Worm (Caenorhabditis elegans): ENCODE results near the gene C34E10.10.

The C34E10.10 gene

DNA sequence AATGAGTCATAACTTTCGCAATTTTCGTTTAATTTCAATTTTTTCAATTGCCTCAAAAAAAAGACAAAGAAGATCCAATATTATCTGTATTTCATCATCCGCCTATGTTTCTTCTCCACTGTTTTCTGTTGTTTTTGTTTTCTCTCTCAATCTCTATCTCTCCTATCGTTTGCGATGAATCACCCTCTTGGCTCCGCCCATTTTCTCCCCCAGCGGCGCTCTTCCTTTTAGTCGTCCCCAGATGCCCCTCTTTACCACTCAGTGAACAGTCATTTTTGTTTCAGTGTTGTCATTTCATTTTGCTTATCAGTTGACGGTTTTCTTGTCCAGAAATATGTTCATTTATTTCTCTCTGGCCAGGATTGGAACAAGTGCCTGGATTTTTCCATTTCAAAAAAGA, 2.8 kb downstream of the C34E10.10 start (continued):
- TF ChIP-seq nhr-28 (tag; optimal IDR thresholded peaks at IDR 0.05) (no peak), mml-1 (tag; optimal IDR thresholded peaks at IDR 0.05) (no peak), ztf-4 (tag; optimal IDR thresholded peaks at IDR 0.05) (no peak)

DNA sequence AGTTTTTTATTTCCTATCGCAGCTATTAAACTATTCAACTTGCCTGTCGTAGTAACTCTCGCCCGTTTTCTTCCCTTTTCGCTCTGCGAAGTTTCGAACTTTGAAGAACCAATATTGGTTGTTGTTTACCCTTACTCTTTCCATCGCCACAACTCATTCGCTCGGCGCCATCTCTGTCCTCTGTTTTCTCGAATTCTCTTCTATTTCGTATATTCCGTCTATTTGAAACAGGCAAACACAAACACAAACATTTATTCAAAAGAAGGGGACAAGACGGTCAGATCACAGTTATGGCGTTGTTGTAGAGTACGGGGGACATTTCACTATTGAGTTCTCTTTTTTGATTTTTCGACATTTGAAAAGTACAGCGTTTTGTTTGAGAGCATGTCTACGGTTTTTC, 4.9 kb downstream of the C34E10.10 start:
- peak; percentile 97 for TF ChIP-seq pha-4 (tag; optimal IDR thresholded peaks at IDR 0.05)
- TF ChIP-seq daf-12 (tag; optimal IDR thresholded peaks at IDR 0.05): no peak
- TF ChIP-seq elt-1 (tag; optimal IDR thresholded peaks at IDR 0.05): no peak

DNA sequence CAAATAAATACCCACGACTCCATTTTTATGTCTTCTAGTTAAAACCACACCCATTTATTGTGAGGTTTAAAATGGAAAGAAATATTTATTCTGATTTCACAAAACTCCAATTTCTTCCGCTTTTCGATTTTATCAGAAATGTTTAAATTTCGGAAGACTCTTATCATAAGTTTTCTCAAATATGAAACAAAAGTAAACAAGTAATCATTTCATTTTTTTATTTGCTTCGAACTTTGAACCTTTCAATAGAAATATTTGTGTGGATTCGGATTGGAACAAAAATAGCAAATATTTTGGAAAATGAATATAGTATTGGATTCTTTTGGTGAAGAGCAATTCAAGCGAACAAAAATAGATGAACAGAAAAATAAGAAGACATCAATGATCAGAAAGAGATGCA, 5.9 kb downstream of the C34E10.10 start:
- TF ChIP-seq egl-5 (tag; optimal IDR thresholded peaks at IDR 0.05): no peak
- TF ChIP-seq pha-4 (tag; optimal IDR thresholded peaks at IDR 0.05): peak; percentile 91

DNA sequence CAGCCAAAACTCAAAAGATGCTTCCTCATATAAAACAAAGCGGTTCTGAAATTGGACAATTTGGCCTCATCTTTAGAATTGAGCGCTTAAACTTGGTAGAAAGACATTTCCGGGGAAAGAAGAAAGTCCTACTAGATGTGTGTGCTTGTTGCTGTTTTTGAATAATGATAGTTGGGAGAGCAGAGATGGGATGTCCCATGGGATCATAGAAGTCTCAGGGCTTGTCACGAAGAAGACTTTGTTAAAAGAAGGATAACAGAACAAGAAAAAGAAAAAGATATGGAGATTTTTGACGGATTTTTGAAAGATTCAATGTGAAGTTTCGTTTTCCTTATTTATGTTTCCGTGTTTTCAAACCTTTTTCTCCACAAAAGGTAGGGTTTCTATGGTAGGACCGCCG, 9.0 kb downstream of the C34E10.10 start, which contains the start of gene ZC155.2:
Gene ZC155.2 (plus strand): TSS at position 301 of the 400 bp plus-strand sequence.
- no peak for TF ChIP-seq nfya-1 (tag; optimal IDR thresholded peaks at IDR 0.05; ENCODE audit: insufficient read depth)
- TF ChIP-seq lin-39 (tag; optimal IDR thresholded peaks at IDR 0.05): peak; percentile 15

DNA sequence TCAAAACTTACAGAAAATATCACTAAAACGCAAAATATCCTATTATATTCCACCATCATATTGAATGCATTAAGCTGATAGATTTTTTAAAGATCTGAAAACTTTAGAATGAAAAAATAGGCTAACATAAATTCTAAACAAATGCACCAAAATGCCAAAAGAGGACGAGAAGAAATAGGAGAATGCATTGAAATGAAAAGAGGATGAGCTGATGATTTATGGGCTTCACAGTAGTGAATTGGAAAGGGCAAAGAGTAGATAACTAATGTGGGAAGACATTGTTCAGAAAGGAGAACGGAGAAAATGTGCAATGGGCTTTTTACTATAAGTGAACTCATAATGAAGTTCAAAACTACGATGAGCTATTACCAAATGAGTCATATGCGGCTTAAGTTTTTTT, 10.2 kb downstream of the C34E10.10 start, which contains the start of gene cutl-19:
Gene cutl-19 (minus strand): TSS at position 101 of the 400 bp plus-strand sequence.
- TF ChIP-seq pha-4 (tag; optimal IDR thresholded peaks at IDR 0.05) (no peak), egl-5 (tag; optimal IDR thresholded peaks at IDR 0.05) (no peak), unc-39 (tag; optimal IDR thresholded peaks at IDR 0.05) (no peak), fos-1 (tag; optimal IDR thresholded peaks at IDR 0.05) (no peak), lsy-12 (tag; optimal IDR thresholded peaks at IDR 0.05) (no peak), lin-15B (tag; optimal IDR thresholded peaks at IDR 0.05) (no peak), elt-1 (tag; optimal IDR thresholded peaks at IDR 0.05) (no peak), ZK546.5 (tag; optimal IDR thresholded peaks at IDR 0.05) (no peak)

DNA sequence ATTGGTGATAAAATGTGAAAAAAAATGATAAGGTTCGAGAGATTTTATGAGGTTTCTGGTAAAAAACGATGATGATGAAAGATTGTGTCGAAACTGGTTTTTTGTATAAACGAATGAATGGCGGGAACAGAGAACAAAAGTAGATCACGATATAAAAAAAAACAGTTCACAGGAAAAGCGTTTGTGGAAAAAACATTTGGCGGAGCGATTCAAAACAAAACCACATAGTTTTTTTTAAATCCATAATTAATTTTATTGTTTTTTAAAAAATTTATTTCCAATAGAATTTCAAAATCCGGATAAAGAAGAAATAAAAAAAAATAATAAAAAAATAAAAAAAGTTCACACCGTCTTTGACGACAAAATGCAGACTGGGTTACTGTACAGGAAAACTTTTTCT, 12.3 kb downstream of the C34E10.10 start, which contains the start of gene ZC155.4:
Gene ZC155.4 (minus strand): TSS at position 101 of the 400 bp plus-strand sequence.
- TF ChIP-seq ceh-9 (tag; optimal IDR thresholded peaks at IDR 0.05) (no peak), egl-5 (tag; optimal IDR thresholded peaks at IDR 0.05) (no peak), ztf-4 (tag; optimal IDR thresholded peaks at IDR 0.05) (no peak), fkh-2 (tag; optimal IDR thresholded peaks at IDR 0.05) (no peak), snpc-4 (tag; optimal IDR thresholded peaks at IDR 0.05) (no peak), nhr-25 (tag; optimal IDR thresholded peaks at IDR 0.05) (no peak), tbx-2 (tag; optimal IDR thresholded peaks at IDR 0.05) (no peak), nhr-23 (tag; optimal IDR thresholded peaks at IDR 0.05) (no peak), pqm-1 (tag; optimal IDR thresholded peaks at IDR 0.05) (no peak), nhr-77 (tag; optimal IDR thresholded peaks at IDR 0.05) (no peak), skn-1 (tag; optimal IDR thresholded peaks at IDR 0.05) (no peak), elt-3 (tag; optimal IDR thresholded peaks at IDR 0.05) (no peak), lsy-12 (tag; optimal IDR thresholded peaks at IDR 0.05) (no peak), eor-1 (tag; optimal IDR thresholded peaks at IDR 0.05) (no peak), sea-2 (GFP tag; optimal IDR thresholded peaks at IDR 0.05) (no peak), lin-15B (tag; optimal IDR thresholded peaks at IDR 0.05) (no peak), unc-39 (tag; optimal IDR thresholded peaks at IDR 0.05) (no peak)

DNA sequence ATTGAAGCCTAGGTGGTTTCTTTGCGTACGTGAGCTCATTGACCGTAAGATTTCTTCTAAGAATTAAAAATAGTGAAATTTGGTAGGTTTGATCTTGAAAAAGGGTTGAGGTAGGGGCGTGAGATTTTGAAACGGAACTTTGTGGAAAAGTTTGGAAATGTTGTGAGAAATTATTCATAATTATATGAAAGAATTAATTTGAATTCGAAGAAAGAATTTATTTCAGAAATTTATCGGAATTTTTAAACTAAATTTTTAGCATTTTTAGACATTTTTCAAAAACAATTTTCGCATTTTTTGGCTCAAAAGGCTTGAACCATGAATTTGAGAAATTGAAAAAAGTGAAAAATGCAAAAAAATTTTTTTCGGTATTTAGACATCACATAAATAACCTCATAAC, 13.5 kb downstream of the C34E10.10 start:
- TF ChIP-seq ZK546.5 (tag; optimal IDR thresholded peaks at IDR 0.05): no peak
- TF ChIP-seq daf-12 (tag; optimal IDR thresholded peaks at IDR 0.05): no peak
- no peak for TF ChIP-seq lin-15B (tag; optimal IDR thresholded peaks at IDR 0.05)
- no peak for TF ChIP-seq fkh-2 (tag; optimal IDR thresholded peaks at IDR 0.05)
- no peak for TF ChIP-seq skn-1 (tag; optimal IDR thresholded peaks at IDR 0.05)
- no peak for TF ChIP-seq hmg-11 (tag; optimal IDR thresholded peaks at IDR 0.05)
- no peak for TF ChIP-seq ceh-28 (tag; optimal IDR thresholded peaks at IDR 0.05)
- TF ChIP-seq eor-1 (tag; optimal IDR thresholded peaks at IDR 0.05): no peak
- no peak for TF ChIP-seq jun-1 (tag; optimal IDR thresholded peaks at IDR 0.05)
- TF ChIP-seq nhr-11 (tag; optimal IDR thresholded peaks at IDR 0.05): no peak
